Worm (Caenorhabditis elegans) whole organism, L1 larva: ENCODE measurements around the gene F45E12.6.

Source experiments
- ama-1 ChIP-seq: fragments of 150-350 bp; optimal IDR thresholded peaks from 2 replicates; lab custom pipeline; 2014
- blmp-1 ChIP-seq: fragments of 150-350 bp; optimal IDR thresholded peaks from 2 replicates; lab custom pipeline; 2014; ENCODE audit warnings: missing biosample characterization, missing genetic modification characterization
- egl-27 ChIP-seq, 2 experiments: fragments of 150-350 bp in 1 of 2; sonication (generic microtip); optimal IDR thresholded peaks; 3 replicates each; lab custom pipeline; 2017 to 2018; ENCODE audit warnings: missing biosample characterization in 2 of 2, missing genetic modification characterization in 2 of 2, missing genetic modification reagents in 2 of 2
- elt-2 ChIP-seq: sonication (generic microtip); optimal IDR thresholded peaks from 2 replicates; lab custom pipeline; 2016; ENCODE audit warnings: missing genetic modification characterization, mild to moderate bottlenecking, inconsistent platforms, missing compliant biosample characterization, missing genetic modification reagents
- nhr-11 ChIP-seq: fragments of 150-350 bp; optimal IDR thresholded peaks from 2 replicates; lab custom pipeline; 2014; ENCODE audit warnings: missing biosample characterization, missing genetic modification characterization
- nhr-237 ChIP-seq: fragments of 150-350 bp; optimal IDR thresholded peaks from 2 replicates; lab custom pipeline; 2014; ENCODE audit warnings: missing biosample characterization, missing genetic modification characterization
- pqm-1 ChIP-seq: sonication (generic microtip); optimal IDR thresholded peaks from 3 replicates; lab custom pipeline; 2017; ENCODE audit warnings: missing biosample characterization, missing genetic modification characterization
- sptf-1 ChIP-seq: fragments of 150-350 bp; optimal IDR thresholded peaks from 2 replicates; lab custom pipeline; 2014; ENCODE audit warnings: missing biosample characterization, missing genetic modification characterization
- tbx-2 ChIP-seq: sonication (generic microtip); optimal IDR thresholded peaks from 2 replicates; lab custom pipeline; 2016; ENCODE audit warnings: missing genetic modification characterization, missing compliant biosample characterization
- unc-130 ChIP-seq: fragments of 150-350 bp; optimal IDR thresholded peaks from 2 replicates; lab custom pipeline; 2017; ENCODE audit warnings: missing biosample characterization, missing genetic modification characterization, inconsistent platforms
- unc-62 ChIP-seq: fragments of 150-350 bp; optimal IDR thresholded peaks from 2 replicates; lab custom pipeline; 2014; ENCODE audit warnings: missing biosample characterization, missing genetic modification reagents, missing genetic modification characterization
- unc-86 ChIP-seq: sonication (generic microtip); optimal IDR thresholded peaks from 2 replicates; lab custom pipeline; 2016; ENCODE audit warnings: missing genetic modification characterization, missing compliant biosample characterization
- xbp-1 ChIP-seq: sonication (generic microtip); optimal IDR thresholded peaks from 2 replicates; lab custom pipeline; 2016; ENCODE audit warnings: missing genetic modification characterization, missing compliant biosample characterization
- zag-1 ChIP-seq: fragments of 150-350 bp; optimal IDR thresholded peaks from 2 replicates; lab custom pipeline; 2014; ENCODE audit warnings: missing biosample characterization, missing genetic modification characterization

DNA sequence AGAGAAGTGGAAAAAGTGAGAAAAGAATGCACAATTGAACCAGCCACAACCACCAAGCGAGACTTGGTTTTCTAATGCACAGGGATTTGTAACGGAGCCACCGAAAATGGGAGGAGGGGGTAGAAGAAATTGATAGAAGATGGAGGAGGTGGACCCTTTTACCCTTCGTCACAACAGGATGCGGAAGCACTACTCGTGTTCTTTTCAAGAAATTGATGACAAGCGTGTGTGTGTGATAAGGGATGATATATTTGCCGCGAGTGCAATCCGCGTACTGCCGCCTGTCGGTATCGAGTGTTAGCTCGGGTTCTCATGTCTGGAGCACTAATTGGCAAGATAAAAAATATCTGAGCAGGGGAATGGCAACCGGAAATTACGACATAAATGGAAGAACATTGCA lies 9.9 kb upstream of the F45E12.6 start, which contains the start of gene F21D12.3:
- TF ChIP-seq tbx-2 (tag; lab: Kevin White, UChicago) = no peak
- TF ChIP-seq unc-86 = no peak
- no peak for TF ChIP-seq nhr-11 (tag; lab: Kevin White, UChicago)
- no peak for TF ChIP-seq zag-1 (tag; lab: Kevin White, UChicago)
- no peak for TF ChIP-seq egl-27 (tag; optimal IDR thresholded peaks at IDR 0.05; lab: Kevin White, UChicago)
- no peak for TF ChIP-seq ama-1 (lab: Kevin White, UChicago)
- TF ChIP-seq nhr-237 = no peak
- TF ChIP-seq blmp-1 (tag; lab: Kevin White, UChicago) = no peak
- no peak for TF ChIP-seq elt-2
- TF ChIP-seq sptf-1 (tag; lab: Kevin White, UChicago) = no peak
- no peak for TF ChIP-seq unc-130 (tag; lab: Kevin White, UChicago)
- TF ChIP-seq unc-62 (GFP tag; lab: Kevin White, UChicago) = no peak
- TF ChIP-seq pqm-1 = no peak
- no peak for TF ChIP-seq xbp-1 (tag; lab: Kevin White, UChicago)
